Worm (Caenorhabditis elegans): ENCODE measurements around the gene H04D03.4.

ce11 chrIII:10470927-10471326 is 20.0 kb upstream of the H04D03.4 start, which contains the start of gene cul-1:
- TF ChIP-seq daf-12 (tag; optimal IDR thresholded peaks at IDR 0.05) (no peak), R02D3.7 (tag; optimal IDR thresholded peaks at IDR 0.05) (no peak)

Measured in whole organism, L4 larva.